Fruit fly (Drosophila melanogaster) whole organism, embryonic: ENCODE results near the gene Cpr65Av.
A peak's percentile ranks its signal among the peaks of the same experiment; 100 is the strongest.

ENCODE experiments used
- CG4328 ChIP-seq: fragments of 200-800 bp; sonication (Bioruptor generic); optimal IDR thresholded peaks from 3 replicates; lab custom pipeline; 2017; ENCODE audit warnings: missing biosample characterization, missing genetic modification reagents, missing genetic modification characterization
- CG8924 ChIP-seq: fragments of 200-800 bp; optimal IDR thresholded peaks from 3 replicates; lab custom pipeline; 2019; ENCODE audit warnings: missing biosample characterization, mild to moderate bottlenecking, missing genetic modification characterization, moderate library complexity
- Lpt ChIP-seq: fragments of >200 bp; optimal IDR thresholded peaks from 2 replicates; lab custom pipeline; 2018; ENCODE audit warnings: missing biosample characterization, missing genetic modification characterization
- bcd ChIP-seq: fragments of 200-800 bp; sonication (Bioruptor generic); optimal IDR thresholded peaks from 2 replicates; lab custom pipeline; 2017; ENCODE audit warnings: missing biosample characterization, mild to moderate bottlenecking, missing genetic modification characterization
- klu ChIP-seq: fragments of 200-800 bp; sonication (Bioruptor generic); IDR thresholded peaks from 2 replicates; pipeline ENCODE4 v1.3.6; 2022; ENCODE audit warnings: missing biosample characterization, missing genetic modification characterization
- ro ChIP-seq: fragments of 200-800 bp; sonication (Bioruptor generic); IDR thresholded peaks from 2 replicates; pipeline ENCODE4 v1.3.6; 2022; ENCODE audit warnings: missing biosample characterization, missing genetic modification characterization

dm6 chr3L:6184884-6185438 lies 45.2 kb upstream of the Cpr65Av start, which contains the start of the genes D19B and CG43293:
- TF ChIP-seq klu (peak; percentile 92), Lpt (no peak), bcd (GFP tag; lab: Kevin White, UChicago) (peak; percentile 89), CG8924 (tag; lab: Kevin White, UChicago) (peak; percentile 90), CG4328 (peak; percentile 76), ro (GFP tag; lab: Robert Waterston, UW) (peak; percentile 77)
